Worm (Caenorhabditis elegans): ENCODE results near the gene str-8.

DNA sequence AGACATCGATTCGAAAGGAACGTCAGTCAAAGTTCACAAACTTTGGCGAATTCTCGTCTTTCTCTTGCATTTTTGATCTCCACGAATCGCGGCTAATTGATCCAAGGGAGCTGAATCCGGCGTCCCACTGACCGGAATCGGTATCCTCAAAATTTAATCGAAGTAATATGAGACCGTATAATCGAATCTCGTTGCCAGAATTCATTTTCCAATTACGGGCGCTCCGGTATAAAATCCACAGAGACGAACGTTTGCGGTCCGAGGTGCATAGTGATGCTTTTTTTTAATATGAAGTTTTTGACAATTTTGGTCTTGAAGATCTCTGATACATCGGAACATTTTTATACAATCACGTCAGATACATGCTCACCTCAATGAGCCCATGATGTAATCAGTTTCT, 2.8 kb downstream of the str-8 start:
- no peak for TF ChIP-seq rnt-1 (tag; optimal IDR thresholded peaks at IDR 0.05)
- TF ChIP-seq snpc-4 (tag; optimal IDR thresholded peaks at IDR 0.05), result no peak
- TF ChIP-seq swsn-7 (tag; optimal IDR thresholded peaks at IDR 0.05), result no peak
- TF ChIP-seq nhr-76 (tag; optimal IDR thresholded peaks at IDR 0.05), result no peak
- no peak for TF ChIP-seq ztf-11 (tag; optimal IDR thresholded peaks at IDR 0.05)
- TF ChIP-seq skn-1 (tag; optimal IDR thresholded peaks at IDR 0.05), result no peak

All from whole organism, L1 larva.